Worm (Caenorhabditis elegans) whole organism, L4/young adult: Measurements from ENCODE around the gene C53D6.8.

Experiments
- W03F9.2 ChIP-seq: fragments of 150-350 bp; optimal IDR thresholded peaks from 2 replicates; lab custom pipeline; 2014; ENCODE audit warnings: missing biosample characterization, missing genetic modification characterization
- dao-5 ChIP-seq: sonication (generic microtip); optimal IDR thresholded peaks from 2 replicates; lab custom pipeline; 2016; ENCODE audit warnings: missing genotype, missing genetic modification characterization, moderate library complexity, missing compliant biosample characterization
- him-1 ChIP-seq: sonication (generic microtip); optimal IDR thresholded peaks from 2 replicates; lab custom pipeline; 2016; ENCODE audit warnings: missing genotype, missing genetic modification reagents, missing genetic modification characterization, missing compliant biosample characterization

DNA sequence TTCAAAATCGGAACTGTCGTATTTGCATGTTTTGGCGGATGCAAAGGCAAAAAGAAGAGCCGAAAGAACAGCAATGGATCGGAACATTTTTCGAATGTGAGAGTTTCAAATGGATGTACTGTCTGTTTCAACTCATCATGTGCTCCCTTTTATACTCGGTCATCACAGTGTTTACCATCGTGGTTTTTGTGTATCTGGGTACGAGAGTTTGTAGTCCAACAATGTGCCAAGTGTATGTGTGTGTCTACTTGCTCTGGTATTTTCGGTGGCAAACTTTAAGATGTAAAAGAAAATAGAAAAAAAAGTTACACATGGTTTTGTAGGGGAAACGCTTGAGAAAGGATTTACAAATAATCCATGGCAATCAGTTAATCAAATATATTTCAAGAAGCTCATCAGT, 40.7 kb upstream of the C53D6.8 start, which contains the start of gene Y73F4A.2:
- TF ChIP-seq him-1 (tag; lab: Kevin White, UChicago) (no peak), W03F9.2 (tag; lab: Kevin White, UChicago) (no peak), dao-5 (tag; lab: Kevin White, UChicago) (no peak)
